Worm (Caenorhabditis elegans) whole organism, L2 larva: ENCODE measurements around the gene dpf-1.

ENCODE experiments used
- aly-2 ChIP-seq: fragments of 150-350 bp; optimal IDR thresholded peaks from 2 replicates; lab custom pipeline; 2014; ENCODE audit warnings: missing biosample characterization, missing genetic modification characterization
- ama-1 ChIP-seq: fragments of 150-350 bp; optimal IDR thresholded peaks from 2 replicates; lab custom pipeline; 2018; ENCODE audit warnings: inconsistent platforms
- blmp-1 ChIP-seq: sonication (generic microtip); optimal IDR thresholded peaks from 2 replicates; lab custom pipeline; 2017; ENCODE audit warnings: missing genetic modification characterization, mild to moderate bottlenecking, missing compliant biosample characterization, antibody characterized with exemption, moderate library complexity; ENCODE audit not compliant: insufficient read depth
- elt-3 ChIP-seq: sonication (generic microtip); optimal IDR thresholded peaks from 2 replicates; lab custom pipeline; 2017; ENCODE audit warnings: missing biosample characterization, missing genetic modification characterization
- lin-13 ChIP-seq: fragments of 150-350 bp; optimal IDR thresholded peaks from 2 replicates; lab custom pipeline; 2014; ENCODE audit warnings: missing biosample characterization, missing genetic modification reagents, missing genetic modification characterization
- lin-39 ChIP-seq: fragments of 150-350 bp; optimal IDR thresholded peaks from 2 replicates; lab custom pipeline; 2014; ENCODE audit warnings: missing biosample characterization, missing genetic modification reagents, missing genetic modification characterization
- mab-5 ChIP-seq: fragments of 150-350 bp; optimal IDR thresholded peaks from 2 replicates; lab custom pipeline; 2014; ENCODE audit warnings: missing biosample characterization, missing genetic modification characterization
- nhr-11 ChIP-seq: fragments of 150-350 bp; optimal IDR thresholded peaks from 2 replicates; lab custom pipeline; 2014; ENCODE audit warnings: missing biosample characterization, missing genetic modification characterization
- nhr-237 ChIP-seq: fragments of 150-350 bp; optimal IDR thresholded peaks from 2 replicates; lab custom pipeline; 2014; ENCODE audit warnings: missing biosample characterization, missing genetic modification characterization
- skn-1 ChIP-seq: sonication (generic microtip); optimal IDR thresholded peaks from 2 replicates; lab custom pipeline; 2017; ENCODE audit warnings: missing biosample characterization, missing genetic modification characterization
- snpc-4 ChIP-seq: fragments of 150-350 bp; optimal IDR thresholded peaks from 2 replicates; lab custom pipeline; 2014; ENCODE audit warnings: missing biosample characterization, missing genetic modification characterization
- unc-39 ChIP-seq: fragments of 150-350 bp; optimal IDR thresholded peaks from 2 replicates; lab custom pipeline; 2014; ENCODE audit warnings: missing biosample characterization, missing genetic modification characterization
- unc-55 ChIP-seq: fragments of 150-350 bp; sonication (generic microtip); optimal IDR thresholded peaks from 3 replicates; lab custom pipeline; 2014; ENCODE audit warnings: missing biosample characterization, missing genetic modification reagents, missing genetic modification characterization
- ztf-11 ChIP-seq: sonication (generic microtip); optimal IDR thresholded peaks from 2 replicates; lab custom pipeline; 2017; ENCODE audit warnings: missing biosample characterization, missing genetic modification characterization

- no peak for TF ChIP-seq unc-55 (GFP tag; lab: Kevin White, UChicago)
- no peak for TF ChIP-seq aly-2
- no peak for TF ChIP-seq nhr-11 (tag; lab: Kevin White, UChicago)
- TF ChIP-seq snpc-4 (tag; lab: Kevin White, UChicago) = no peak
- no peak for TF ChIP-seq lin-39
- TF ChIP-seq ztf-11 = no peak
- TF ChIP-seq blmp-1 = no peak
- no peak for TF ChIP-seq skn-1
- TF ChIP-seq ama-1 (lab: Kevin White, UChicago) = no peak
- no peak for TF ChIP-seq unc-39 (tag; lab: Kevin White, UChicago)
- TF ChIP-seq elt-3 (tag; lab: Kevin White, UChicago) = no peak
- no peak for TF ChIP-seq mab-5 (tag; lab: Kevin White, UChicago)
- no peak for TF ChIP-seq nhr-237 (tag; lab: Kevin White, UChicago)
- TF ChIP-seq lin-13 (GFP tag; lab: Kevin White, UChicago) = no peak
Observed at ce11 chrV:15517413-15517812, 46.3 kb downstream of the dpf-1 start, which contains the start of gene F21A3.3.
